Fruit fly (Drosophila melanogaster): ENCODE measurements around the gene Ilp2.
A peak's percentile ranks its signal among the peaks of the same experiment; 100 is the strongest.

The Ilp2 gene

DNA sequence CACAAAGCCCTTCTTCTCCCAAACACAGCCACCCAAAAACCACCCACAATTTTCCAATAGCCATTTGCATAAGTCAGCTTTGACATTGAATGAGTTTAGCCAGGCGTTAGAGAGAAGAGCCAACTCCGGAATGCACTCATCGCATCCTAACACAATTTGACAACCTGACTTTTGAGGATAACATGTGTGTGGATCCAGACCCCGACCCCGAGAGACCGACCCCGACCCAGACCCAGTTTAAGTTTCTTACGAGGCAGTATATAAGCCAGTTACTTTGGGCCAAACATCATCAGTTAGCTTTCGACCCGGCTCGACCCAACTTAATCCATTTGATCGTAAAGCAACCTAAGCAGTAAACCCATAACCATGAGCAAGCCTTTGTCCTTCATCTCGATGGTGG, at the start of gene Ilp2:
TSS of gene Ilp2 (plus strand) at position 301 of the 400 bp plus-strand sequence.
- TF ChIP-seq psq (optimal IDR thresholded peaks at IDR 0.05) (no peak), EcR (GFP tag; optimal IDR thresholded peaks at IDR 0.05) (no peak), CG8478 (optimal IDR thresholded peaks at IDR 0.05) (no peak), usp (GFP tag; optimal IDR thresholded peaks at IDR 0.05) (no peak), Dll (optimal IDR thresholded peaks at IDR 0.05) (no peak), pan (optimal IDR thresholded peaks at IDR 0.05) (no peak)

dm6 chr3L:9751625-9752024, 47.9 kb upstream of the Ilp2 start:
- TF ChIP-seq Dll (optimal IDR thresholded peaks at IDR 0.05), result no peak
- TF ChIP-seq psq (optimal IDR thresholded peaks at IDR 0.05), result no peak
- TF ChIP-seq usp (GFP tag; optimal IDR thresholded peaks at IDR 0.05), result no peak
- TF ChIP-seq EcR (GFP tag; optimal IDR thresholded peaks at IDR 0.05), result no peak
- TF ChIP-seq pan (optimal IDR thresholded peaks at IDR 0.05), result no peak
- no peak for TF ChIP-seq CG8478 (optimal IDR thresholded peaks at IDR 0.05)

- TF ChIP-seq usp (GFP tag; optimal IDR thresholded peaks at IDR 0.05) (no peak), CG8478 (optimal IDR thresholded peaks at IDR 0.05) (no peak), Dll (optimal IDR thresholded peaks at IDR 0.05) (no peak), psq (optimal IDR thresholded peaks at IDR 0.05) (no peak), pan (optimal IDR thresholded peaks at IDR 0.05) (no peak), EcR (GFP tag; optimal IDR thresholded peaks at IDR 0.05) (no peak)
Observed at dm6 chr3L:9760151-9760749, 39.2 kb upstream of the Ilp2 start, which contains the start of gene CG42268. CG42268 (minus strand) TSS chr3L:9760395.

- TF ChIP-seq pan (optimal IDR thresholded peaks at IDR 0.05) (no peak), CG8478 (optimal IDR thresholded peaks at IDR 0.05) (no peak)
Observed at dm6 chr3L:9762036-9762597, 37.4 kb upstream of the Ilp2 start.

DNA sequence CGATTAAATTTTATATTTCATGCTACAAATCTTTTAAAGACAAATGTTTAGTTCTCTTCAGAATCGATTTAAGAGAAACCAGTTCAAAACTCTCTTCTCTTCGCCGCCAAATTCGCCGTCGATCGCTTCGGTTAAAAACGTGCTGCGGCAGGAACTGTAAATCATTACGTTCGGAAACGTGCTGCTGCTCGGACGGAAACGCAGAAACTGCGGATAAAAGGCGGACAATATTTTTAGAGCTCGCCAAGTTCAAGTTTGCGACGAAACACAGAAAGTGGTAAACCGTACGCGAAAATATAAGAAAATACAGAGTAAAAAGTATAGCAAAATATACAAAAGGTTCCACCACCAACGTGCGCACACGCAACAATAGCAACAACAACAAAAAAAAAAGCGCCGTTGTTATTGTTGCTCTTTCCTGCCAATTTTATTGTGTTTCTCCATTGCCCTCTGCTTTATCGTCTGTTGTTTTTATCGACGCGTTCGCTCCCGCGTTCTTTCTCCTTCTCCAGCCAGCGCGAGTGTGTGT, 36.0 kb upstream of the Ilp2 start, which contains the start of gene Ae2:
TSS of gene Ae2 (plus strand) at position 156 of the 529 bp plus-strand sequence.
- TF ChIP-seq Dll (optimal IDR thresholded peaks at IDR 0.05) (no peak), psq (optimal IDR thresholded peaks at IDR 0.05) (peak; percentile 71)

- TF ChIP-seq Dll (optimal IDR thresholded peaks at IDR 0.05), result no peak
- no peak for TF ChIP-seq psq (optimal IDR thresholded peaks at IDR 0.05)
- no peak for TF ChIP-seq usp (GFP tag; optimal IDR thresholded peaks at IDR 0.05)
- no peak for TF ChIP-seq pan (optimal IDR thresholded peaks at IDR 0.05)
- no peak for TF ChIP-seq CG8478 (optimal IDR thresholded peaks at IDR 0.05)
- no peak for TF ChIP-seq EcR (GFP tag; optimal IDR thresholded peaks at IDR 0.05)
Observed at dm6 chr3L:9764307-9764706, 35.2 kb upstream of the Ilp2 start.

dm6 chr3L:9764915-9765709, 34.4 kb upstream of the Ilp2 start:
- TF ChIP-seq psq (optimal IDR thresholded peaks at IDR 0.05), result no peak
- TF ChIP-seq usp (GFP tag; optimal IDR thresholded peaks at IDR 0.05), result no peak
- no peak for TF ChIP-seq pan (optimal IDR thresholded peaks at IDR 0.05)
- no peak for TF ChIP-seq EcR (GFP tag; optimal IDR thresholded peaks at IDR 0.05)
- no peak for TF ChIP-seq Dll (optimal IDR thresholded peaks at IDR 0.05)
- no peak for TF ChIP-seq CG8478 (optimal IDR thresholded peaks at IDR 0.05)

DNA sequence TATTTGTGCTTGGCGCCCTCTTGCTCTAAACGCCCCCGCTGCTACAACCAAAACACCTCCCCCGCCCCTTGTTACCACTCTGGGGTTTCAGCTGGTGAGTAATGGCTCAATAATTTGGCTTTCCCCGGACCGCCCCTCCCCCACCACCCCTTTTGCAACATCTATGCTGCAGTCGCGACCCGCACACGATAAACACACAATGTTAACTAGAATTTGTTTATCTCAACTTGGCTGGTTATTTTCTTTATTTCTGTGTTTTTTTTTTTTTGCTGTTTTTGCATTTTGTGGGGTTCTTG, 33.8 kb upstream of the Ilp2 start:
- TF ChIP-seq CG8478 (optimal IDR thresholded peaks at IDR 0.05), result no peak
- no peak for TF ChIP-seq Dll (optimal IDR thresholded peaks at IDR 0.05)
- TF ChIP-seq psq (optimal IDR thresholded peaks at IDR 0.05), result no peak
- TF ChIP-seq pan (optimal IDR thresholded peaks at IDR 0.05), result no peak
- no peak for TF ChIP-seq usp (GFP tag; optimal IDR thresholded peaks at IDR 0.05)
- TF ChIP-seq EcR (GFP tag; optimal IDR thresholded peaks at IDR 0.05), result no peak

DNA sequence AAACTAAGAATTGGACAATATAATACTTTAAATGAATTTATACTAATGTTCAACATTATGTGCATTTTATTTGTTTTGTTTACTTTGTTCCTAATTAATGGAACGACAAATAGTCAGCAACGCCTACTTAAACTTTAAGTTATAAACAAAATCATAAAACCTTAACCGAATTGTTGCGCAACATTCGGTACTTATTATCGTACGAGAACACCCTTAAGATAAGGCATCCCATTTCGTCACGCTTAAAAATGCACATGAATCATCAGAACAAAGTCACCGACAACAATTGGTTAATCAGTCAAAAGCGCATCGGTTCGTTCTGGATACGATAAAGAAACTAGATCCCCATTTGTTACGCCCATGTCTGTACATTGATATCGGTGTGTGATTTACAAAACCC, 33.1 kb upstream of the Ilp2 start:
- TF ChIP-seq usp (GFP tag; optimal IDR thresholded peaks at IDR 0.05), result no peak
- TF ChIP-seq psq (optimal IDR thresholded peaks at IDR 0.05), result no peak
- no peak for TF ChIP-seq pan (optimal IDR thresholded peaks at IDR 0.05)
- no peak for TF ChIP-seq EcR (GFP tag; optimal IDR thresholded peaks at IDR 0.05)

DNA sequence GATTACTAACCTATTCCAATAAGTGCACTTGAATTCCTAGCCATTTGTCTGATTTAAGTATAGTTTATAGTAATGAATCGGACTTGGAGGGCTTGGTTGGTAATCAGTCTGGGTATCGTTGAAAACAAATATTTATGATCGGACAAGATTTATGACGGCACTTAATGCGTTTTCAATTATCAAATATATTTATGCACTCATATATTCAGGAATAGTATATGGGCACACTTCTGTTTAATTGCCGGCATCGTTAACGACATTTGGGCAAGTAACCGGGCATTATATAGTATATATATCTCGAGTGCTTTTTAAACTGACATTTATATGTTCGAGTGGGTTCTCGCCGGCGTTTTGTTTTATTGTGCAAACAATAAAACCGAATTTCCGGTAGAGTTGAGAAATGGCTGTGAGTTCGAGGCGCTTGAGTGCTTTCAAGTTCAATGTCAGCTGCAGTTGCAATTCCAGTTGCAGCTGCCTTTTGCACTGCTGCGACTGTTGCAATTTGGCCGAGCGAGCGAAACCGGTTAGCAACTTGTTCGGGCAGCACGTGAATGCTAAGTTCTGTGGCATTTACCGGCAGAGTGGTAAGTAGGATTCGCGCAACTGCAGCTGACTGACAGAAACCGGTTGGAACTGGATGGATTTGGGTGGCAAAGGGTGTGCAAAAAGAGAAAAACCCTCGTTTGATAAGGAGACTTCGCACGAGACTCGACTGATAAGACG, 31.7 kb upstream of the Ilp2 start:
- TF ChIP-seq pan (optimal IDR thresholded peaks at IDR 0.05) (no peak), psq (optimal IDR thresholded peaks at IDR 0.05) (no peak), usp (GFP tag; optimal IDR thresholded peaks at IDR 0.05) (no peak), Dll (optimal IDR thresholded peaks at IDR 0.05) (no peak), CG8478 (optimal IDR thresholded peaks at IDR 0.05) (no peak), EcR (GFP tag; optimal IDR thresholded peaks at IDR 0.05) (no peak)

dm6 chr3L:9768385-9768784, 31.1 kb upstream of the Ilp2 start:
- no peak for TF ChIP-seq usp (GFP tag; optimal IDR thresholded peaks at IDR 0.05)
- no peak for TF ChIP-seq Dll (optimal IDR thresholded peaks at IDR 0.05)
- TF ChIP-seq pan (optimal IDR thresholded peaks at IDR 0.05), result no peak
- no peak for TF ChIP-seq psq (optimal IDR thresholded peaks at IDR 0.05)

DNA sequence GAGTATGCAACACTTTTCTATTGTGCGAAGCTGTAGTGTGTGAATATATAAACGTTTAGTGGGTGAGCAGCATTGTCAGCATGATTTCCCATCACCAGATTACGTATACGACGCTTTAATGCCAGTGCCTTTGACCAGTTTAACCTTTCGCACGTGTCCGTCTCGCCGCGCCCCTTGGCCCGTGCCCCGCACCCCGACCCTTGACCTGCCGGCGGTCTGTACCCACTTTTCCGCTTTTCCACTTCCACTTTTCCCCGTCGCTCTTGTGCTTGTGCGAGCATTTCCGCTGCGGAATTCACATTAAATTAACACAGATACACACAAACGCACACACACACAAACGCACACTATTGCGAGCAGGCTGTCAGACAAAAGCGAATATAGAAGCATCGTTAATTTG, 23.8 kb upstream of the Ilp2 start:
- no peak for TF ChIP-seq Dll (optimal IDR thresholded peaks at IDR 0.05)
- no peak for TF ChIP-seq EcR (GFP tag; optimal IDR thresholded peaks at IDR 0.05)
- TF ChIP-seq pan (optimal IDR thresholded peaks at IDR 0.05), result no peak
- TF ChIP-seq CG8478 (optimal IDR thresholded peaks at IDR 0.05), result no peak
- no peak for TF ChIP-seq usp (GFP tag; optimal IDR thresholded peaks at IDR 0.05)

All from whole organism.